Worm (Caenorhabditis elegans) whole organism, L4 larva: ENCODE results near the gene idpa-3.

Experiments used
- F49E8.2 ChIP-seq: sonication (generic microtip); optimal IDR thresholded peaks from 2 replicates; lab custom pipeline; 2016; ENCODE audit warnings: missing compliant biosample characterization, mild to moderate bottlenecking, missing genetic modification characterization, borderline replicate concordance
- T20F7.1 ChIP-seq: fragments of 200-800 bp; sonication (Bioruptor generic); optimal IDR thresholded peaks from 2 replicates; lab custom pipeline; 2018; ENCODE audit warnings: mild to moderate bottlenecking, missing genetic modification characterization, missing compliant biosample characterization
- Y48G9A.11 ChIP-seq: fragments of 200-800 bp; sonication (Bioruptor generic); IDR thresholded peaks from 2 replicates; pipeline ENCODE4 v1.3.6; 2022; ENCODE audit warnings: missing genetic modification reagents, missing genetic modification characterization, missing compliant biosample characterization
- ZK546.5 ChIP-seq, 2 experiments: sonication (generic microtip); optimal IDR thresholded peaks; 2 replicates each; lab custom pipeline; 2017; ENCODE audit warnings: missing biosample characterization in 2 of 2, missing genetic modification characterization in 2 of 2
- aha-1 ChIP-seq: fragments of 150-350 bp; peaks from one replicate; lab custom pipeline; 2014; ENCODE audit warnings: missing biosample characterization, missing genetic modification characterization
- arid-1 ChIP-seq: fragments of 200-800 bp; sonication (Bioruptor generic); conservative IDR thresholded peaks from 2 replicates; pipeline ENCODE4 v1.3.6; 2022; ENCODE audit warnings: missing genetic modification reagents, missing genetic modification characterization, missing compliant biosample characterization
- ceh-20 ChIP-seq: fragments of 200-800 bp; sonication (Bioruptor generic); IDR thresholded peaks from 2 replicates; pipeline ENCODE4 v1.3.6; 2022; ENCODE audit warnings: missing genetic modification reagents, missing genetic modification characterization, missing compliant biosample characterization
- ceh-44 ChIP-seq: fragments of 200-800 bp; sonication (Bioruptor generic); IDR thresholded peaks from 2 replicates; pipeline ENCODE4 v1.3.6; 2022; ENCODE audit warnings: missing genetic modification reagents, missing genetic modification characterization, missing compliant biosample characterization
- ceh-82 ChIP-seq: sonication (generic microtip); optimal IDR thresholded peaks from 2 replicates; lab custom pipeline; 2017; ENCODE audit warnings: missing biosample characterization, missing genetic modification characterization
- cey-2 ChIP-seq: sonication (generic microtip); optimal IDR thresholded peaks from 3 replicates; lab custom pipeline; 2017; ENCODE audit warnings: missing genetic modification characterization, mild to moderate bottlenecking, missing compliant biosample characterization, antibody characterized with exemption, borderline replicate concordance; ENCODE audit not compliant: insufficient read depth
- daf-12 ChIP-seq: fragments of 150-350 bp; optimal IDR thresholded peaks from 2 replicates; lab custom pipeline; 2014; ENCODE audit warnings: missing biosample characterization, missing genetic modification reagents, missing genetic modification characterization
- daf-8 ChIP-seq: fragments of 200-800 bp; sonication (Bioruptor generic); IDR thresholded peaks from 2 replicates; pipeline ENCODE4 v1.3.6; 2022; ENCODE audit warnings: missing genetic modification characterization, missing compliant biosample characterization
- dmd-9 ChIP-seq: fragments of 200-800 bp; sonication (Bioruptor generic); IDR thresholded peaks from 2 replicates; pipeline ENCODE4 v1.3.6; 2022; ENCODE audit warnings: missing genetic modification reagents, missing genetic modification characterization, missing compliant biosample characterization
- dpl-1 ChIP-seq: fragments of 150-350 bp; optimal IDR thresholded peaks from 2 replicates; lab custom pipeline; 2014; ENCODE audit warnings: missing biosample characterization, missing genetic modification reagents, missing genetic modification characterization
- duxl-1 ChIP-seq: sonication (generic microtip); optimal IDR thresholded peaks from 2 replicates; lab custom pipeline; 2016; ENCODE audit warnings: mild to moderate bottlenecking, missing genetic modification characterization, moderate library complexity, missing compliant biosample characterization; ENCODE audit not compliant: poor library complexity
- dve-1 ChIP-seq: sonication (generic microtip); optimal IDR thresholded peaks from 2 replicates; lab custom pipeline; 2017; ENCODE audit warnings: antibody characterized with exemption, mild to moderate bottlenecking, missing genetic modification characterization, missing compliant biosample characterization; ENCODE audit not compliant: insufficient read depth
- egl-27 ChIP-seq: sonication (generic microtip); optimal IDR thresholded peaks from 3 replicates; lab custom pipeline; 2017; ENCODE audit warnings: missing biosample characterization, missing genetic modification reagents, missing genetic modification characterization
- hlh-30 ChIP-seq: sonication (generic microtip); optimal IDR thresholded peaks from 2 replicates; lab custom pipeline; 2017; ENCODE audit warnings: antibody characterized with exemption, mild to moderate bottlenecking, missing genetic modification characterization, missing compliant biosample characterization; ENCODE audit not compliant: insufficient read depth
- jun-1 ChIP-seq: fragments of 150-350 bp; optimal IDR thresholded peaks from 2 replicates; lab custom pipeline; 2014; ENCODE audit warnings: missing biosample characterization, missing genetic modification reagents, missing genetic modification characterization
- lin-13 ChIP-seq: fragments of 150-350 bp; optimal IDR thresholded peaks from 2 replicates; lab custom pipeline; 2014; ENCODE audit warnings: missing biosample characterization, missing genetic modification reagents, missing genetic modification characterization
- lin-38 ChIP-seq: fragments of 200-800 bp; sonication (Bioruptor generic); IDR thresholded peaks from 2 replicates; pipeline ENCODE4 v1.3.6; 2022; ENCODE audit warnings: missing genetic modification reagents, missing genetic modification characterization, missing compliant biosample characterization
- lin-39 ChIP-seq: fragments of 150-350 bp; optimal IDR thresholded peaks from 2 replicates; lab custom pipeline; 2014; ENCODE audit warnings: missing biosample characterization, missing genetic modification reagents, missing genetic modification characterization
- lsy-2 ChIP-seq, 2 experiments: fragments of 150-350 bp in 1 of 2; sonication (generic microtip) in 1 of 2; optimal IDR thresholded peaks; 2 replicates each; lab custom pipeline; 2014 to 2017; ENCODE audit warnings: missing biosample characterization in 2 of 2, missing genetic modification characterization in 2 of 2
- madf-5 ChIP-seq, 2 experiments: fragments of 200-800 bp; sonication (Bioruptor generic); IDR thresholded peaks; 2 replicates each; pipeline ENCODE4 v1.3.6; 2022; ENCODE audit warnings: missing compliant biosample characterization in 2 of 2, missing genetic modification characterization in 2 of 2
- mdl-1 ChIP-seq, 2 experiments: fragments of 150-350 bp in 1 of 2; sonication (generic microtip) in 1 of 2; optimal IDR thresholded peaks; 2 replicates each; lab custom pipeline; 2014 to 2017; ENCODE audit warnings: missing biosample characterization in 2 of 2, missing genetic modification characterization in 2 of 2
- mep-1 ChIP-seq: fragments of 150-350 bp; sonication (generic microtip); optimal IDR thresholded peaks from 3 replicates; lab custom pipeline; 2014; ENCODE audit warnings: missing biosample characterization, missing genetic modification characterization
- mes-2 ChIP-seq: sonication (generic microtip); optimal IDR thresholded peaks from 2 replicates; lab custom pipeline; 2016; ENCODE audit warnings: missing genotype, mild to moderate bottlenecking, missing genetic modification characterization, missing compliant biosample characterization; ENCODE audit not compliant: poor library complexity, severe bottlenecking
- mxl-3 ChIP-seq: fragments of 200-800 bp; sonication (Bioruptor generic); optimal IDR thresholded peaks from 2 replicates; lab custom pipeline; 2018; ENCODE audit warnings: mild to moderate bottlenecking, missing genetic modification characterization, missing compliant biosample characterization
- nhr-11 ChIP-seq: fragments of 150-350 bp; optimal IDR thresholded peaks from 2 replicates; lab custom pipeline; 2014; ENCODE audit warnings: missing biosample characterization, missing genetic modification characterization
- nhr-237 ChIP-seq: sonication (generic microtip); optimal IDR thresholded peaks from 2 replicates; lab custom pipeline; 2017; ENCODE audit warnings: missing biosample characterization, missing genetic modification characterization
- nhr-25 ChIP-seq: sonication (generic microtip); optimal IDR thresholded peaks from 2 replicates; lab custom pipeline; 2017; ENCODE audit warnings: missing genetic modification characterization, mild to moderate bottlenecking, missing compliant biosample characterization, antibody characterized with exemption, moderate library complexity, borderline replicate concordance; ENCODE audit not compliant: insufficient read depth
- nhr-28 ChIP-seq: fragments of 150-350 bp; optimal IDR thresholded peaks from 2 replicates; lab custom pipeline; 2014; ENCODE audit warnings: missing biosample characterization, missing genetic modification characterization
- nhr-41 ChIP-seq: fragments of 200-800 bp; sonication (Bioruptor generic); IDR thresholded peaks from 2 replicates; pipeline ENCODE4 v1.3.6; 2022; ENCODE audit warnings: missing genetic modification reagents, missing genetic modification characterization, missing compliant biosample characterization
- pha-4 ChIP-seq, 2 experiments: fragments of 150-350 bp in 1 of 2; fragments of 200-800 bp in 1 of 2; sonication (Bioruptor generic) in 1 of 2; IDR thresholded peaks in 1 of 2; optimal IDR thresholded peaks in 1 of 2; 2 replicates each; pipeline versions ENCODE4 v1.3.6 to Lab custom; 2014 to 2022; ENCODE audit warnings: missing genetic modification characterization in 2 of 2, missing genetic modification reagents in 2 of 2, missing biosample characterization in 1 of 2, missing compliant biosample characterization in 1 of 2
- skn-1 ChIP-seq: fragments of 150-350 bp; optimal IDR thresholded peaks from 2 replicates; lab custom pipeline; 2014; ENCODE audit warnings: missing biosample characterization, missing genetic modification characterization
- spr-3 ChIP-seq: fragments of 200-800 bp; sonication (Bioruptor generic); optimal IDR thresholded peaks from 2 replicates; lab custom pipeline; 2018; ENCODE audit warnings: mild to moderate bottlenecking, missing genetic modification characterization, missing compliant biosample characterization
- vab-7 ChIP-seq: fragments of 200-800 bp; sonication (Bioruptor generic); IDR thresholded peaks from 2 replicates; pipeline ENCODE4 v1.3.6; 2022; ENCODE audit warnings: missing genetic modification reagents, missing genetic modification characterization, missing compliant biosample characterization
- zip-11 ChIP-seq: fragments of 200-800 bp; sonication (Bioruptor generic); IDR thresholded peaks from 2 replicates; pipeline ENCODE4 v1.3.6; 2022; ENCODE audit warnings: missing genetic modification characterization, missing compliant biosample characterization
- ztf-7 ChIP-seq: fragments of 150-350 bp; optimal IDR thresholded peaks from 2 replicates; lab custom pipeline; 2014; ENCODE audit warnings: missing biosample characterization, missing genetic modification characterization

idpa-3 gene

DNA sequence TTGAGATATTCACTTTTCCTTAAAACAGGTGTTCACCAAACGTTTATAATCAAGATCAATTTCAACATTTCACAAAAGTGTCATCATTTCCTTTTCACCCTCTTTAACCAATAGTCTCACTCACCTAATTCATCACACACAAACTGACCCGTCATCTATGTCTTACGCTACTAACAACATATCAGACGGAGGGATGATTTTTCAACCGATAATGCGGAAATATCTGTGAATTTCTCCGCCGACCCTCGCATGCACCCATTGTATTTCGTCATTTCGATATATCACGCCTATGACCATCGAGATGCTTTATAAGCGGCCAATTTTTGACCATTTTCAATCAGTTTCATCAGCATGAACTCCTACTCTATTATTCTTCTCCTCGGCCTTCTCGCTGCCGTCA, 32.1 kb upstream of the idpa-3 start, which contains the start of gene fipr-21:
Gene fipr-21, plus strand, starts transcription at position 352 of the 400 bp plus-strand sequence.
- TF ChIP-seq Y48G9A.11 (GFP tag; lab: Robert Waterston, UW) (no peak), mdl-1 (tag; optimal IDR thresholded peaks at IDR 0.05; lab: Kevin White, UChicago) (peak in 1 of 2 experiments; percentile 21), nhr-28 (tag; lab: Kevin White, UChicago) (peak; percentile 16), hlh-30 (tag; lab: Kevin White, UChicago) (peak; percentile 32), mxl-3 (GFP tag; lab: Kevin White, UChicago) (peak; percentile 54)

DNA sequence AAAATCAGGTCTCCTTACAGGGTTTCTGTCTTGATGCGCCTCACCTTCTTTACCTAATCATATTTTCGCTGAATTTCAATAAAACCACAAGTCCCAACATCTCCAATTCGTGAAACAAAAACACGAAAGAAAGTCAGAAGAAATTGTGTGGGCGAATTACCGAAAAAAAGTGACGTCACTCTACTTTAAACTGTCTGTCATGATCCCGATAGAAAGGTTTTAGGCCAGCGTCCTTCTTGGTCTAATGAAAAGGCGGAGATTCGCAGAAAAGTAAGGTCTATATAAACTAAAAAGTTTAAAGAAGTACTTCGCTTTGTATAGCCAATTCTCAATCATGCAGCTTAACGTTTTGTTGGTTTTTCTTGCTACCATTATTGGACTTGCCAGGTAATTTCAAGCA, 29.9 kb upstream of the idpa-3 start, which contains the start of gene cnc-8:
Gene cnc-8, plus strand, starts transcription at position 307 of the 400 bp plus-strand sequence.
- no peak for TF ChIP-seq lin-13 (GFP tag; lab: Kevin White, UChicago)
- TF ChIP-seq madf-5 (GFP tag; IDR thresholded peaks at IDR 0.05; lab: Robert Waterston, UW), result no peak
- peak; percentile 29 for TF ChIP-seq nhr-25 (tag; lab: Kevin White, UChicago)
- TF ChIP-seq dve-1 (tag; lab: Kevin White, UChicago), result peak; percentile 9
- TF ChIP-seq lsy-2 (tag; optimal IDR thresholded peaks at IDR 0.05; lab: Kevin White, UChicago), result no peak
- no peak for TF ChIP-seq dmd-9 (GFP tag; lab: Robert Waterston, UW)
- peak; percentile 22 for TF ChIP-seq mep-1
- no peak for TF ChIP-seq pha-4 (GFP tag; IDR thresholded peaks at IDR 0.05; lab: Robert Waterston, UW)
- no peak for TF ChIP-seq pha-4 (tag; optimal IDR thresholded peaks at IDR 0.05; lab: Kevin White, UChicago)
- TF ChIP-seq arid-1 (GFP tag; lab: Robert Waterston, UW), result no peak
- TF ChIP-seq zip-11 (GFP tag; lab: Robert Waterston, UW), result no peak
- TF ChIP-seq aha-1, result peak; percentile 49

DNA sequence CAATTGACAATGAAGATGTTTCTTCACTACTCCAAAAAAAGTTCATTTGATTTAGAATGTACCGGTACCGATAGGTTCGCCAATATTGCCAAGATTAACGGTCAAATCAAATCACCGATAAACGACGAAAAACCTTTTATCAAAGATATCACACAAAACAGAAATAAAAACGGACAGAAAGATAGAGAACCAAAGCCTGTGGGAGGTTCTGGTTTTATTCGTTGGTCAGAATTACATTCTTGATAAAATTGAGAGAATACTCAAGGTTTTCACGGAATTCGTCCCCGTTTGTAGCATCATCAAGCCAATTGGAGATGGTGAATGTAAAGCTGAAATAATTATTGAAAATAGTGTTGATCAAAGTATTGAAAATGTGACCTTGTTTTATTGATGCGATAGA, 29.3 kb upstream of the idpa-3 start:
- peak; percentile 25 for TF ChIP-seq nhr-25 (tag; lab: Kevin White, UChicago)
- no peak for TF ChIP-seq egl-27

DNA sequence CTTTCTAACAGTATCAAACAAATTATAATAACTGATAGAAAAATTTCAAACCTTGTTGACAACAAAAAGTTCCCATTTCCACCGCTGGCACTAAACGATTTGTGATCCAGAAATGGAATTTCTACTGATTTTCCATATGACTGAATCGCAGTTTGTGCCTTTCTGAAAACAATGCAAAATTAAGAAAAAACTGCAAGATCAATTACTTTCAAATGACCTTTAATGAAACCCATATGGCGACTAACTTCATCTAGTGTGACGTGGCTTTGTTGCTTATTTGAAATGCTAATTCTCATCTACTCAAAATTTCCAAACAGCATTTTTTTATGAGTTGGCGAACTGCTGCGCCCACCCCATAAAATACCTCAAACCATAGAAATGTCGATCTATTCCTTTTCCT, 28.7 kb upstream of the idpa-3 start, which contains the start of gene F41E7.7:
Gene F41E7.7, plus strand, starts transcription at position 301 of the 400 bp plus-strand sequence.
- TF ChIP-seq nhr-28 (tag; lab: Kevin White, UChicago) (no peak), duxl-1 (tag; lab: Kevin White, UChicago) (no peak), daf-8 (GFP tag; lab: Robert Waterston, UW) (no peak), spr-3 (GFP tag; lab: Kevin White, UChicago) (no peak), nhr-237 (tag; lab: Kevin White, UChicago) (no peak), cey-2 (no peak), jun-1 (tag; lab: Kevin White, UChicago) (no peak), ceh-20 (GFP tag; lab: Robert Waterston, UW) (no peak), nhr-41 (GFP tag; lab: Robert Waterston, UW) (no peak)
- TF ChIP-seq, all 104 proteins: peak for 0

DNA sequence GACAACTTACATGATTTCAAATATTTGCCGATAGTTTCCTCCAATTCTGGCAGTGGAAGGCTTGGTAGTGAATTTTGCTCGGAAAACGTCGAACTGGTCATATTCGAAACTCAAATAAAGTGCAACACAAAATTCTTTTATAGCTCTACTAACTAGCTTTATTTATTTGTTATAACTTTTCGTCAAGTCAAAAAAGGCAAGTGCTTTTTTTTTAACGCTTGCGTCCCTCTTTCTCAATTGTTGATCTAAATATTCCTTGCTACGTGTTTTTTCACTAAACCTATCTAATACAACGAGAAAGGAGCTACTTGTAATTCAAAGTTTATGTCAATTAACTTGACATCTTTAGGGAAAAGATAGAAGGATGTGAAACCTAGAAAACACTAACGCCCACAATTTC, 25.9 kb upstream of the idpa-3 start, which contains the start of gene F41E7.6:
Gene F41E7.6, minus strand, starts transcription at position 101 of the 400 bp plus-strand sequence.
- no peak for TF ChIP-seq ceh-44
- TF ChIP-seq ZK546.5 (tag; optimal IDR thresholded peaks at IDR 0.05; lab: Kevin White, UChicago), result no peak
- no peak for TF ChIP-seq nhr-11
- TF ChIP-seq lin-39 (tag; lab: Kevin White, UChicago), result no peak
- no peak for TF ChIP-seq lin-38 (GFP tag; lab: Robert Waterston, UW)
- TF ChIP-seq mxl-3 (GFP tag; lab: Kevin White, UChicago), result no peak
- no peak for TF ChIP-seq mes-2 (tag; lab: Kevin White, UChicago)
- no peak for TF ChIP-seq dpl-1 (GFP tag; lab: Kevin White, UChicago)
- TF ChIP-seq daf-12 (tag; lab: Kevin White, UChicago), result no peak
- no peak for TF ChIP-seq T20F7.1 (GFP tag; lab: Kevin White, UChicago)
- no peak for TF ChIP-seq F49E8.2 (tag; lab: Kevin White, UChicago)
- no peak for TF ChIP-seq skn-1 (tag; lab: Kevin White, UChicago)
- TF ChIP-seq ceh-82 (tag; lab: Kevin White, UChicago), result no peak
- TF ChIP-seq vab-7 (GFP tag; lab: Robert Waterston, UW), result no peak
- TF ChIP-seq ztf-7, result no peak
